Worm (Caenorhabditis elegans) whole organism, L4 larva: ENCODE measurements around the gene pap-1.

Source experiments
- ama-1 ChIP-seq: fragments of 150-350 bp; optimal IDR thresholded peaks from 2 replicates; lab custom pipeline; 2014; ENCODE audit warnings: inconsistent platforms, mixed read lengths
- nhr-25 ChIP-seq: sonication (generic microtip); optimal IDR thresholded peaks from 2 replicates; lab custom pipeline; 2017; ENCODE audit warnings: missing genetic modification characterization, mild to moderate bottlenecking, missing compliant biosample characterization, antibody characterized with exemption, moderate library complexity, borderline replicate concordance; ENCODE audit not compliant: insufficient read depth
- nhr-77 ChIP-seq: fragments of 150-350 bp; optimal IDR thresholded peaks from 2 replicates; lab custom pipeline; 2014; ENCODE audit warnings: missing biosample characterization, missing genetic modification characterization
- tag-97 ChIP-seq: fragments of 200-800 bp; sonication (Bioruptor generic); IDR thresholded peaks from 2 replicates; pipeline ENCODE4 v1.3.6; 2022; ENCODE audit warnings: missing genetic modification characterization, missing compliant biosample characterization
- ztf-11 ChIP-seq: fragments of 150-350 bp; optimal IDR thresholded peaks from 2 replicates; lab custom pipeline; 2014; ENCODE audit warnings: missing biosample characterization, missing genetic modification characterization

DNA sequence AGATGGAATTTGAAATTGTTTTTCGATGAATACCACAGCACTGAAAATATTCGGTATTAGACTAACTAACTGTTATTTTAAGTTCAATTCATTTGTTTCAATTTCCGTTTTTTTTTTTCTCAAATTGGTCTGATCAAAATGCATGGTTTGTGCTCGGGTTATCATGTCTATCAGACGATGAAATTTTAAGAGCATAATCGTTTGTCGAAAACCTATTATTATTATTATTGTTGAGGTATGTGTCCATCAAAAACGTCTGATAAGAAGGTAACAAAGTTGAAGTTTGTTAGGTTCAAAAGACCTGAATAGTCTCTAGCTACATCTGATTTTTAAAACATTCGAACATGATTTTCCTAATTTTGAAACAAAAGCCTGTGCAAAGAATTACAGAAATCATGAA is 42.2 kb downstream of the pap-1 start:
- TF ChIP-seq ama-1 (lab: Kevin White, UChicago) (no peak), nhr-25 (tag; lab: Kevin White, UChicago) (no peak), tag-97 (no peak), ztf-11 (tag; lab: Kevin White, UChicago) (no peak), nhr-77 (tag; lab: Kevin White, UChicago) (peak; percentile 40)
